Fruit fly (Drosophila melanogaster): ENCODE data around the gene Dhc16F.

dm6 chrX:18103353-18103752, 39.1 kb downstream of the Dhc16F start, which contains the start of gene CG7135:
- no peak for TF ChIP-seq h (optimal IDR thresholded peaks at IDR 0.05)
- no peak for TF ChIP-seq insv (optimal IDR thresholded peaks at IDR 0.05)
- TF ChIP-seq Sin3A (optimal IDR thresholded peaks at IDR 0.05), result no peak
